Worm (Caenorhabditis elegans) whole organism, young adult: ENCODE data around the gene phat-8.

Experiments
- B0035.1 ChIP-seq: sonication (generic microtip); optimal IDR thresholded peaks from 2 replicates; lab custom pipeline; 2016; ENCODE audit warnings: missing genetic modification characterization, mild to moderate bottlenecking, missing compliant biosample characterization, missing genotype, missing genetic modification reagents
- D2030.7 ChIP-seq: fragments of 200-800 bp; sonication (Bioruptor generic); IDR thresholded peaks from 2 replicates; pipeline ENCODE4 v1.3.6; 2022; ENCODE audit warnings: missing genetic modification reagents, missing genetic modification characterization, missing compliant biosample characterization
- F23B12.7 ChIP-seq: sonication (generic microtip); optimal IDR thresholded peaks from 2 replicates; lab custom pipeline; 2017; ENCODE audit warnings: missing genetic modification characterization, mild to moderate bottlenecking, missing compliant biosample characterization, antibody characterized with exemption, moderate library complexity; ENCODE audit not compliant: insufficient read depth
- F37B4.10 ChIP-seq: fragments of 200-800 bp; sonication (Bioruptor generic); IDR thresholded peaks from 2 replicates; pipeline ENCODE4 v1.3.6; 2022; ENCODE audit warnings: missing genetic modification characterization, missing compliant biosample characterization
- T07F8.4 ChIP-seq: sonication (generic microtip); optimal IDR thresholded peaks from 2 replicates; lab custom pipeline; 2016; ENCODE audit warnings: mild to moderate bottlenecking, missing genetic modification characterization, moderate library complexity, missing compliant biosample characterization
- T26A5.8 ChIP-seq: sonication (generic microtip); optimal IDR thresholded peaks from 2 replicates; lab custom pipeline; 2016; ENCODE audit warnings: missing genetic modification characterization, missing compliant biosample characterization
- Y56A3A.18 ChIP-seq: fragments of 200-800 bp; sonication (Bioruptor generic); IDR thresholded peaks from 2 replicates; pipeline ENCODE4 v1.3.6; 2022; ENCODE audit warnings: missing genetic modification reagents, missing genetic modification characterization, missing compliant biosample characterization
- Y79H2A.3 ChIP-seq: fragments of 200-800 bp; sonication (Bioruptor generic); conservative IDR thresholded peaks from 2 replicates; pipeline ENCODE4 v1.3.6; 2022; ENCODE audit warnings: missing genetic modification reagents, missing genetic modification characterization, missing compliant biosample characterization
- Y95B8A.8 ChIP-seq: fragments of 200-800 bp; sonication (Bioruptor generic); IDR thresholded peaks from 2 replicates; pipeline ENCODE4 v1.3.6; 2022; ENCODE audit warnings: missing genetic modification reagents, missing genetic modification characterization, missing compliant biosample characterization
- akir-1 ChIP-seq: fragments of 200-800 bp; sonication (Bioruptor generic); optimal IDR thresholded peaks from 2 replicates; lab custom pipeline; 2018; ENCODE audit warnings: mild to moderate bottlenecking, missing genetic modification characterization, moderate library complexity, missing compliant biosample characterization
- ama-1 ChIP-seq, 3 experiments: fragments of 150-350 bp in 1 of 3; sonication (generic microtip) in 2 of 3; optimal IDR thresholded peaks; 2 replicates each; lab custom pipeline; 2014 to 2018; ENCODE audit warnings: missing biosample characterization in 2 of 3, missing genetic modification characterization in 2 of 3, missing genetic modification reagents in 2 of 3
- aptf-3 ChIP-seq: fragments of 200-800 bp; sonication (Bioruptor generic); IDR thresholded peaks from 2 replicates; pipeline ENCODE4 v1.3.6; 2022; ENCODE audit warnings: missing genetic modification characterization, missing compliant biosample characterization
- attf-5 ChIP-seq: fragments of 200-800 bp; sonication (Bioruptor generic); optimal IDR thresholded peaks from 2 replicates; lab custom pipeline; 2018; ENCODE audit warnings: mild to moderate bottlenecking, missing genetic modification characterization, missing compliant biosample characterization
- cebp-1 ChIP-seq, 2 experiments: fragments of 200-800 bp in 1 of 2; sonication (Bioruptor generic) in 1 of 2; sonication (generic microtip) in 1 of 2; IDR thresholded peaks in 1 of 2; optimal IDR thresholded peaks in 1 of 2; 2 replicates each; pipeline versions ENCODE4 v1.3.6 to Lab custom; 2017 to 2022; ENCODE audit warnings: missing compliant biosample characterization in 2 of 2, missing genetic modification characterization in 2 of 2, mild to moderate bottlenecking in 1 of 2, missing genetic modification reagents in 1 of 2, moderate library complexity in 1 of 2
- cebp-2 ChIP-seq: fragments of 200-800 bp; sonication (Bioruptor generic); IDR thresholded peaks from 2 replicates; pipeline ENCODE4 v1.3.6; 2022; ENCODE audit warnings: missing genetic modification characterization, missing compliant biosample characterization
- ceh-100 ChIP-seq: fragments of 200-800 bp; sonication (Bioruptor generic); IDR thresholded peaks from 2 replicates; pipeline ENCODE4 v1.3.6; 2022; ENCODE audit warnings: missing genetic modification reagents, missing genetic modification characterization, missing compliant biosample characterization
- ceh-40 ChIP-seq: fragments of 200-800 bp; sonication (Bioruptor generic); IDR thresholded peaks from 2 replicates; pipeline ENCODE4 v1.3.6; 2022; ENCODE audit warnings: missing genetic modification characterization, missing compliant biosample characterization
- dpl-1 ChIP-seq: fragments of 150-350 bp; optimal IDR thresholded peaks from 2 replicates; lab custom pipeline; 2014; ENCODE audit warnings: missing biosample characterization, missing genetic modification reagents, missing genetic modification characterization
- egl-44 ChIP-seq: fragments of 200-800 bp; sonication (Bioruptor generic); IDR thresholded peaks from 2 replicates; pipeline ENCODE4 v1.3.6; 2022; ENCODE audit warnings: missing genetic modification reagents, missing genetic modification characterization, missing compliant biosample characterization
- hlh-12 ChIP-seq: sonication (generic microtip); optimal IDR thresholded peaks from 2 replicates; lab custom pipeline; 2016; ENCODE audit warnings: missing genetic modification characterization, missing compliant biosample characterization
- hmg-1.2 ChIP-seq: fragments of 200-800 bp; sonication (Bioruptor generic); IDR thresholded peaks from 2 replicates; pipeline ENCODE4 v1.3.6; 2022; ENCODE audit warnings: missing genetic modification reagents, missing genetic modification characterization, missing compliant biosample characterization
- lin-40 ChIP-seq: sonication (generic microtip); optimal IDR thresholded peaks from 2 replicates; lab custom pipeline; 2016; ENCODE audit warnings: missing genetic modification characterization, mild to moderate bottlenecking, missing compliant biosample characterization, missing genotype, missing genetic modification reagents
- lin-54 ChIP-seq: fragments of 200-800 bp; sonication (Bioruptor generic); optimal IDR thresholded peaks from 2 replicates; lab custom pipeline; 2018; ENCODE audit warnings: mild to moderate bottlenecking, missing genetic modification characterization, missing compliant biosample characterization
- madf-6 ChIP-seq: fragments of 200-800 bp; sonication (Bioruptor generic); IDR thresholded peaks from 2 replicates; pipeline ENCODE4 v1.3.6; 2022; ENCODE audit warnings: missing genetic modification reagents, missing genetic modification characterization, missing compliant biosample characterization
- mel-28 ChIP-seq: sonication (generic microtip); optimal IDR thresholded peaks from 2 replicates; lab custom pipeline; 2016; ENCODE audit warnings: borderline replicate concordance, mild to moderate bottlenecking, missing genetic modification characterization, missing compliant biosample characterization
- nfya-2 ChIP-seq: fragments of 200-800 bp; sonication (Bioruptor generic); IDR thresholded peaks from 2 replicates; pipeline ENCODE4 v1.3.6; 2022; ENCODE audit warnings: missing genetic modification reagents, missing genetic modification characterization, missing compliant biosample characterization
- nhr-179 ChIP-seq: sonication (generic microtip); optimal IDR thresholded peaks from 2 replicates; lab custom pipeline; 2016; ENCODE audit warnings: mild to moderate bottlenecking, missing genetic modification characterization, missing compliant biosample characterization
- nhr-80 ChIP-seq: sonication (generic microtip); optimal IDR thresholded peaks from 2 replicates; lab custom pipeline; 2016; ENCODE audit warnings: missing genetic modification characterization, missing compliant biosample characterization
- repo-1 ChIP-seq: sonication (generic microtip); optimal IDR thresholded peaks from 2 replicates; lab custom pipeline; 2017; ENCODE audit warnings: mild to moderate bottlenecking, missing genetic modification characterization, missing compliant biosample characterization
- sdz-38 ChIP-seq: sonication (generic microtip); optimal IDR thresholded peaks from 2 replicates; lab custom pipeline; 2016; ENCODE audit warnings: missing genotype, missing genetic modification characterization, missing compliant biosample characterization
- snpc-3.4 ChIP-seq: sonication (generic microtip); optimal IDR thresholded peaks from 2 replicates; lab custom pipeline; 2017; ENCODE audit warnings: missing genetic modification characterization, mild to moderate bottlenecking, missing compliant biosample characterization, antibody characterized with exemption, moderate library complexity, missing genotype, missing genetic modification reagents
- snpc-4 ChIP-seq, 5 experiments: fragments of 150-350 bp in 1 of 5; sonication (generic microtip) in 4 of 5; optimal IDR thresholded peaks; 2 replicates each; lab custom pipeline; 2014 to 2018; ENCODE audit warnings: missing genetic modification characterization in 5 of 5, missing biosample characterization in 3 of 5, antibody characterized with exemption in 2 of 5, mild to moderate bottlenecking in 2 of 5, missing compliant biosample characterization in 2 of 5, missing genotype in 2 of 5, moderate library complexity in 2 of 5, missing genetic modification reagents in 1 of 5
- tbp1 ChIP-seq: fragments of 200-800 bp; sonication (Bioruptor generic); optimal IDR thresholded peaks from 2 replicates; lab custom pipeline; 2018; ENCODE audit warnings: mild to moderate bottlenecking, missing genetic modification characterization, missing compliant biosample characterization
- tbx-9 ChIP-seq: sonication (generic microtip); optimal IDR thresholded peaks from 2 replicates; lab custom pipeline; 2016; ENCODE audit warnings: borderline replicate concordance, missing genetic modification characterization, inconsistent platforms, missing compliant biosample characterization
- unc-62 ChIP-seq: fragments of 150-350 bp; optimal IDR thresholded peaks from 2 replicates; lab custom pipeline; 2014; ENCODE audit warnings: missing biosample characterization, missing genetic modification reagents, missing genetic modification characterization
- zim-3 ChIP-seq: sonication (generic microtip); optimal IDR thresholded peaks from 2 replicates; lab custom pipeline; 2017; ENCODE audit warnings: mild to moderate bottlenecking, missing genetic modification characterization, moderate library complexity, missing compliant biosample characterization
- ztf-3 ChIP-seq: fragments of 200-800 bp; sonication (Bioruptor generic); optimal IDR thresholded peaks from 2 replicates; lab custom pipeline; 2018; ENCODE audit warnings: mild to moderate bottlenecking, missing genetic modification characterization, missing compliant biosample characterization

The phat-8 gene

DNA sequence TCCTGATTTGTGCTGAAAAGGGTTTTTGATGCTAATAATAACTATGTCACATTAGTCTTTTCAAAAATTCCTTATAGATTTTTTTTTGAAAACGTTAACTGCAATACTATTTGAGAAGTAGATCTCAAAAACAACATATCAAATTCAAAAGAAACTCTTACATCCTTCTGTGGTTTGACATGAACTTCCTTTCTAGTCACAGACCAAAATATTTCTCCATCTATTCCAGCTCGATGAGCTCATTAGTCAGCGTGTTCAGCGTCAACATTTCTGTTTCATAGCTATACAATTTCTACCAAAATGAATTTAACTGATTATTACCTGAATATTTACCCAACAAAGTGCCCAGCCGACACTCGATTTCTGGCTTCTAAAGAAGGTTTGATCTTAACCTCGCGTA is 37.0 kb downstream of the phat-8 start, which contains the start of gene srh-67 (continued):
- TF ChIP-seq hmg-1.2 (no peak), zim-3 (tag; lab: Kevin White, UChicago) (no peak), nhr-179 (tag; lab: Kevin White, UChicago) (no peak)
- TF ChIP-seq, all 124 proteins: peak for 0

DNA sequence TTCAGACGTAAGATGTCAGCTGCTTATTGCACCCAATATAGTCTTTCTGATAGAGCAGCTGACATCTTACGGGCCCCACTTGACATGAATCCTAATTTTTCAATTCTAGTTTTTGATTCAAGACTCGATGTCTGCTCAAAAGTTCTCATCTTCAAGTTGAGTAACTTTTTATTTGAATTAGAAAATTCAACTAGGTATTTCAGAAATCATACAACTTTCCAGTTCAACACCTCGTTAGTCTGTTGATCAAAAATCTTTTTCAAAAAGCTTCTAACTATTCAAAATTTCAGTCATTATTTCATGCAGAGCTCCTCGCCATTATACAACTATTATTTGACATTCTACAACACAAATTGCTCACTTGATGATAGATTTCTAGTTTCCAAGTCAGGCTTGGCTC is 40.3 kb downstream of the phat-8 start, which contains the start of gene srh-73:
Gene srh-73 (plus strand): TSS at position 301 of the 400 bp plus-strand sequence.
- TF ChIP-seq T07F8.4 (no peak), madf-6 (GFP tag; lab: Robert Waterston, UW) (no peak), F23B12.7 (tag; lab: Kevin White, UChicago) (no peak), T26A5.8 (tag; lab: Kevin White, UChicago) (no peak), D2030.7 (GFP tag; lab: Robert Waterston, UW) (no peak), hlh-12 (no peak), mel-28 (tag; lab: Kevin White, UChicago) (no peak), Y79H2A.3 (GFP tag; lab: Robert Waterston, UW) (no peak), ceh-40 (no peak), ztf-3 (GFP tag; lab: Kevin White, UChicago) (no peak)

- TF ChIP-seq unc-62 (GFP tag; lab: Kevin White, UChicago), result no peak
- TF ChIP-seq aptf-3 (GFP tag; lab: Robert Waterston, UW), result no peak
- no peak for TF ChIP-seq snpc-4 (GFP tag; optimal IDR thresholded peaks at IDR 0.05; lab: Kevin White, UChicago)
- no peak for TF ChIP-seq snpc-4 (tag; optimal IDR thresholded peaks at IDR 0.05; lab: Kevin White, UChicago)
- TF ChIP-seq dpl-1 (GFP tag; lab: Kevin White, UChicago), result no peak
- no peak for TF ChIP-seq lin-40 (tag; lab: Kevin White, UChicago)
- TF ChIP-seq sdz-38, result no peak
- TF ChIP-seq ztf-3 (GFP tag; lab: Kevin White, UChicago), result no peak
- TF ChIP-seq tbp1 (GFP tag; lab: Kevin White, UChicago), result no peak
- no peak for TF ChIP-seq cebp-2
- no peak for TF ChIP-seq Y56A3A.18 (GFP tag; lab: Robert Waterston, UW)
- TF ChIP-seq madf-6 (GFP tag; lab: Robert Waterston, UW), result no peak
- no peak for TF ChIP-seq nfya-2
- no peak for TF ChIP-seq lin-54 (GFP tag; lab: Kevin White, UChicago)
- no peak for TF ChIP-seq nhr-80
- no peak for TF ChIP-seq cebp-1 (GFP tag; IDR thresholded peaks at IDR 0.05; lab: Robert Waterston, UW)
- TF ChIP-seq cebp-1 (tag; optimal IDR thresholded peaks at IDR 0.05; lab: Kevin White, UChicago), result no peak
- no peak for TF ChIP-seq Y79H2A.3 (GFP tag; lab: Robert Waterston, UW)
- no peak for TF ChIP-seq attf-5 (GFP tag; lab: Kevin White, UChicago)
- TF ChIP-seq egl-44 (GFP tag; lab: Robert Waterston, UW), result no peak
- no peak for TF ChIP-seq tbx-9 (tag; lab: Kevin White, UChicago)
Observed at ce11 chrII:12514620-12515019, 43.0 kb downstream of the phat-8 start, which contains the start of gene srh-69. Gene srh-69, minus strand, starts transcription at chrII:12514720.

- TF ChIP-seq B0035.1 (no peak), lin-54 (GFP tag; lab: Kevin White, UChicago) (no peak), ztf-3 (GFP tag; lab: Kevin White, UChicago) (no peak), snpc-3.4 (tag; lab: Kevin White, UChicago) (no peak), Y95B8A.8 (GFP tag; lab: Robert Waterston, UW) (no peak), ceh-100 (GFP tag; lab: Robert Waterston, UW) (no peak), nhr-80 (no peak), F37B4.10 (GFP tag; lab: Robert Waterston, UW) (no peak), akir-1 (GFP tag; lab: Kevin White, UChicago) (no peak), repo-1 (tag; lab: Kevin White, UChicago) (no peak), nhr-179 (tag; lab: Kevin White, UChicago) (no peak), ceh-40 (no peak), ama-1 (optimal IDR thresholded peaks at IDR 0.05; lab: Kevin White, UChicago) (no peak), ama-1 (GFP tag; optimal IDR thresholded peaks at IDR 0.05; lab: Kevin White, UChicago) (no peak)
Observed at ce11 chrII:12516313-12516712, 44.7 kb downstream of the phat-8 start, which contains the start of gene srh-61. Gene srh-61, minus strand, starts transcription at chrII:12516413.
